Worm (Caenorhabditis elegans) whole organism, young adult: ENCODE results near the gene ebax-1.

ENCODE experiments used
- D2030.7 ChIP-seq: fragments of 200-800 bp; sonication (Bioruptor generic); IDR thresholded peaks from 2 replicates; pipeline ENCODE4 v1.3.6; 2022; ENCODE audit warnings: missing genetic modification reagents, missing genetic modification characterization, missing compliant biosample characterization
- F22D6.2 ChIP-seq: sonication (generic microtip); optimal IDR thresholded peaks from 2 replicates; lab custom pipeline; 2016; ENCODE audit warnings: mild to moderate bottlenecking, missing genetic modification characterization, missing compliant biosample characterization
- atf-7 ChIP-seq: sonication (generic microtip); optimal IDR thresholded peaks from 2 replicates; lab custom pipeline; 2017; ENCODE audit warnings: mild to moderate bottlenecking, missing genetic modification characterization, missing compliant biosample characterization
- ceh-58 ChIP-seq: fragments of 200-800 bp; sonication (Bioruptor generic); IDR thresholded peaks from 2 replicates; pipeline ENCODE4 v1.3.6; 2022; ENCODE audit warnings: missing genetic modification characterization, missing compliant biosample characterization
- dox-1 ChIP-seq: fragments of 200-800 bp; sonication (Bioruptor generic); IDR thresholded peaks from 2 replicates; pipeline ENCODE4 v1.3.6; 2022; ENCODE audit warnings: missing genetic modification reagents, missing genetic modification characterization, missing compliant biosample characterization
- egl-18 ChIP-seq: fragments of 200-800 bp; sonication (Bioruptor generic); IDR thresholded peaks from 2 replicates; pipeline ENCODE4 v1.3.6; 2022; ENCODE audit warnings: missing genetic modification reagents, missing genetic modification characterization, missing compliant biosample characterization
- egl-44 ChIP-seq: fragments of 200-800 bp; sonication (Bioruptor generic); IDR thresholded peaks from 2 replicates; pipeline ENCODE4 v1.3.6; 2022; ENCODE audit warnings: missing genetic modification reagents, missing genetic modification characterization, missing compliant biosample characterization
- lag-1 ChIP-seq: fragments of 200-800 bp; sonication (Bioruptor generic); IDR thresholded peaks from 2 replicates; pipeline ENCODE4 v1.3.6; 2022; ENCODE audit warnings: missing genetic modification reagents, missing genetic modification characterization, missing compliant biosample characterization
- lin-26 ChIP-seq: fragments of 200-800 bp; sonication (Bioruptor generic); IDR thresholded peaks from 2 replicates; pipeline ENCODE4 v1.3.6; 2022; ENCODE audit warnings: missing genetic modification reagents, missing genetic modification characterization, missing compliant biosample characterization
- madf-10 ChIP-seq: sonication (generic microtip); optimal IDR thresholded peaks from 2 replicates; lab custom pipeline; 2016; ENCODE audit warnings: mild to moderate bottlenecking, missing genetic modification characterization, missing compliant biosample characterization
- repo-1 ChIP-seq: sonication (generic microtip); optimal IDR thresholded peaks from 2 replicates; lab custom pipeline; 2017; ENCODE audit warnings: mild to moderate bottlenecking, missing genetic modification characterization, missing compliant biosample characterization
- snpc-1.3 ChIP-seq: sonication (generic microtip); optimal IDR thresholded peaks from 2 replicates; lab custom pipeline; 2017; ENCODE audit warnings: missing genetic modification characterization, mild to moderate bottlenecking, missing compliant biosample characterization, antibody characterized with exemption, moderate library complexity, missing genotype, missing genetic modification reagents; ENCODE audit not compliant: insufficient read depth

DNA sequence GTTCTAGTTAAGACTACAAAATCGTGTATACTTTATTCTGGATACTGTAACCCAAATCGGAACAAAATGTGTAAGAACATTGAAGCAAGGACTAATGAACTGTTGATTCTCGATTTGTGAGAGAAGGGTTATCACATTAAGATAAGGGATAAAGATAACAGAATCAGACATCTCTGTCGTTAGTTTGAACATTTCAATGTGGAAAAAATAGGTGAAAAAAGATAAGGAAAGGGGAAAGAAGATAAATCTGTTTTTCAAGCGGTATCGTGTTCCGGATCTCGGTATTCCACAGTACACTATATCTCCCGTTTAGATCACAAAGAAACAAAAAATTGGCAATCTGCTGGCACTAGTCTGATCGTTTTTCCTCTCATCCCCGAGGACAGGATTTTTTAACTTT lies 25.7 kb upstream of the ebax-1 start:
- no peak for TF ChIP-seq D2030.7 (GFP tag; lab: Robert Waterston, UW)
- TF ChIP-seq lin-26 (GFP tag; lab: Robert Waterston, UW): no peak
- no peak for TF ChIP-seq F22D6.2
- TF ChIP-seq egl-44: no peak
- no peak for TF ChIP-seq lag-1 (GFP tag; lab: Robert Waterston, UW)
- TF ChIP-seq madf-10 (tag; lab: Kevin White, UChicago): no peak
- TF ChIP-seq dox-1 (GFP tag; lab: Robert Waterston, UW): no peak
- no peak for TF ChIP-seq ceh-58 (GFP tag; lab: Robert Waterston, UW)
- TF ChIP-seq repo-1 (tag; lab: Kevin White, UChicago): no peak
- TF ChIP-seq snpc-1.3: no peak
- TF ChIP-seq atf-7 (tag; lab: Kevin White, UChicago): no peak
- no peak for TF ChIP-seq egl-18
